Fruit fly (Drosophila melanogaster) whole organism, wandering third instar larva: ENCODE measurements around the gene strat.
A peak's percentile ranks its signal among the peaks of the same experiment; 100 is the strongest.

Experiments
- Abd-B ChIP-seq: fragments of >200 bp; optimal IDR thresholded peaks from 2 replicates; lab custom pipeline; 2017; ENCODE audit warnings: missing biosample characterization, missing genetic modification characterization
- CG9705 ChIP-seq: fragments of 200-800 bp; sonication (Bioruptor generic); optimal IDR thresholded peaks from 2 replicates; lab custom pipeline; 2018; ENCODE audit warnings: missing biosample characterization, mild to moderate bottlenecking, missing genetic modification characterization
- CrebA ChIP-seq: fragments of 200-800 bp; sonication (Bioruptor generic); optimal IDR thresholded peaks from 2 replicates; lab custom pipeline; 2016; ENCODE audit warnings: missing biosample characterization, mild to moderate bottlenecking, missing genetic modification characterization, borderline replicate concordance
- Dfd ChIP-seq: fragments of >200 bp; optimal IDR thresholded peaks from 2 replicates; lab custom pipeline; 2017; ENCODE audit warnings: missing biosample characterization, missing genetic modification characterization
- Dif ChIP-seq: fragments of 200-275, 200-300 bp; sonication (Bioruptor generic); optimal IDR thresholded peaks from 2 replicates; lab custom pipeline; 2018; ENCODE audit warnings: missing biosample characterization, missing genetic modification characterization; ENCODE audit not compliant: partially characterized antibody
- HLH106 ChIP-seq: fragments of 200-800 bp; optimal IDR thresholded peaks from 3 replicates; lab custom pipeline; 2019; ENCODE audit warnings: missing biosample characterization, mild to moderate bottlenecking, missing genetic modification characterization, moderate library complexity
- Hnf4 ChIP-seq: fragments of 200-800 bp; sonication (Bioruptor generic); optimal IDR thresholded peaks from 2 replicates; lab custom pipeline; 2016; ENCODE audit warnings: missing biosample characterization, mild to moderate bottlenecking, missing genetic modification characterization
- Hr78 ChIP-seq: fragments of >200 bp; optimal IDR thresholded peaks from 2 replicates; lab custom pipeline; 2017; ENCODE audit warnings: missing biosample characterization, missing genetic modification characterization
- Hr83 ChIP-seq: fragments of 200-300 bp; sonication (Bioruptor generic); optimal IDR thresholded peaks from 2 replicates; lab custom pipeline; 2016; ENCODE audit warnings: missing biosample characterization, mild to moderate bottlenecking, missing genetic modification characterization, moderate library complexity; ENCODE audit not compliant: poor library complexity, severe bottlenecking
- Jra ChIP-seq: sonication (Bioruptor generic); optimal IDR thresholded peaks from 2 replicates; lab custom pipeline; 2016; ENCODE audit warnings: missing biosample characterization, missing genetic modification characterization
- Mio ChIP-seq: sonication (Bioruptor generic); optimal IDR thresholded peaks from 2 replicates; lab custom pipeline; 2016; ENCODE audit warnings: missing biosample characterization, missing genetic modification characterization
- Myc ChIP-seq: fragments of >200 bp; optimal IDR thresholded peaks from 2 replicates; lab custom pipeline; 2017
- N ChIP-seq: fragments of >200 bp; optimal IDR thresholded peaks from 2 replicates; lab custom pipeline; 2018; ENCODE audit warnings: missing biosample characterization, missing external identifiers, missing genetic modification characterization
- OdsH ChIP-seq: fragments of 200-800 bp; sonication (Bioruptor generic); optimal IDR thresholded peaks from 2 replicates; lab custom pipeline; 2016; ENCODE audit warnings: missing biosample characterization, mild to moderate bottlenecking, missing genetic modification characterization
- Rel ChIP-seq, 2 experiments: fragments of 200-800 bp; sonication (Bioruptor generic) in 1 of 2; optimal IDR thresholded peaks; 2 replicates in 1 of 2; 3 replicates in 1 of 2; lab custom pipeline; 2016 to 2019; ENCODE audit warnings: mild to moderate bottlenecking in 2 of 2, missing biosample characterization in 2 of 2, missing genetic modification characterization in 2 of 2, moderate library complexity in 1 of 2
- Sp1 ChIP-seq: fragments of 200-800 bp; sonication (Bioruptor generic); optimal IDR thresholded peaks from 3 replicates; lab custom pipeline; 2019; ENCODE audit warnings: missing biosample characterization, mild to moderate bottlenecking, missing genetic modification characterization, moderate library complexity
- Vsx2 ChIP-seq: fragments of 200-300, 225-300 bp; sonication (Bioruptor generic); optimal IDR thresholded peaks from 2 replicates; lab custom pipeline; 2018; ENCODE audit warnings: missing biosample characterization, missing genetic modification characterization; ENCODE audit not compliant: partially characterized antibody
- br ChIP-seq: fragments of 200-800 bp; sonication (Bioruptor generic); optimal IDR thresholded peaks from 2 replicates; lab custom pipeline; 2016; ENCODE audit warnings: missing biosample characterization, missing genetic modification characterization
- brk ChIP-seq: fragments of 200-800 bp; sonication (Bioruptor generic); optimal IDR thresholded peaks from 2 replicates; lab custom pipeline; 2016; ENCODE audit warnings: missing biosample characterization, mild to moderate bottlenecking, missing genetic modification characterization
- dl ChIP-seq, 2 experiments: fragments of 175-275, 200-275 bp in 1 of 2; fragments of 200-275 bp in 1 of 2; sonication (Bioruptor generic); optimal IDR thresholded peaks; lab custom pipeline; 2018; ENCODE audit warnings: mild to moderate bottlenecking in 2 of 2, missing biosample characterization in 2 of 2, missing genetic modification characterization in 2 of 2, moderate library complexity in 2 of 2; ENCODE audit not compliant: partially characterized antibody in 2 of 2, insufficient read depth in 1 of 2
- dmrt93B ChIP-seq: fragments of 200-800 bp; sonication (Bioruptor generic); optimal IDR thresholded peaks from 2 replicates; lab custom pipeline; 2018; ENCODE audit warnings: missing biosample characterization, mild to moderate bottlenecking, missing genetic modification characterization
- dsf ChIP-seq: sonication (Bioruptor generic); optimal IDR thresholded peaks from 2 replicates; lab custom pipeline; 2016; ENCODE audit warnings: missing biosample characterization, missing genetic modification characterization, borderline replicate concordance
- ey ChIP-seq: fragments of 200-800 bp; sonication (Bioruptor generic); optimal IDR thresholded peaks from 2 replicates; lab custom pipeline; 2016; ENCODE audit warnings: missing biosample characterization, missing genetic modification characterization
- foxo ChIP-seq, 2 experiments: fragments of 200-800 bp; sonication (Bioruptor generic); optimal IDR thresholded peaks; 2 replicates in 1 of 2; 3 replicates in 1 of 2; lab custom pipeline; 2016 to 2017; ENCODE audit warnings: missing biosample characterization in 2 of 2, missing genetic modification characterization in 2 of 2
- fru ChIP-seq: fragments of 200-800 bp; sonication (Bioruptor generic); optimal IDR thresholded peaks from 3 replicates; lab custom pipeline; 2016; ENCODE audit warnings: missing biosample characterization, mild to moderate bottlenecking, missing genetic modification characterization
- h ChIP-seq: fragments of 200-800 bp; sonication (Bioruptor generic); optimal IDR thresholded peaks from 3 replicates; lab custom pipeline; 2016; ENCODE audit warnings: missing biosample characterization, mild to moderate bottlenecking, missing genetic modification characterization
- jim ChIP-seq: fragments of 175-275, 200-325 bp; sonication (Bioruptor generic); optimal IDR thresholded peaks from 2 replicates; lab custom pipeline; 2016; ENCODE audit warnings: missing biosample characterization, mild to moderate bottlenecking, missing genetic modification characterization
- lola ChIP-seq: fragments of >200 bp; optimal IDR thresholded peaks from 2 replicates; lab custom pipeline; 2017; ENCODE audit warnings: missing biosample characterization, missing genetic modification characterization
- pan ChIP-seq: fragments of >200 bp; optimal IDR thresholded peaks from 2 replicates; lab custom pipeline; 2017
- psq ChIP-seq: fragments of 200-800 bp; sonication (Bioruptor generic); optimal IDR thresholded peaks from 3 replicates; lab custom pipeline; 2017; ENCODE audit warnings: missing biosample characterization, mild to moderate bottlenecking, missing genetic modification characterization, moderate library complexity
- rgr ChIP-seq: fragments of 200-800 bp; sonication (Bioruptor generic); optimal IDR thresholded peaks from 3 replicates; lab custom pipeline; 2016; ENCODE audit warnings: missing biosample characterization, mild to moderate bottlenecking, missing genetic modification characterization
- sage ChIP-seq: fragments of 200-800 bp; sonication (Bioruptor generic); optimal IDR thresholded peaks from 2 replicates; lab custom pipeline; 2016; ENCODE audit warnings: missing biosample characterization, mild to moderate bottlenecking, missing genetic modification characterization
- tai ChIP-seq: sonication (Bioruptor generic); optimal IDR thresholded peaks from 2 replicates; lab custom pipeline; 2016; ENCODE audit warnings: missing biosample characterization, missing genetic modification characterization
- usp ChIP-seq: fragments of >200 bp; optimal IDR thresholded peaks from 2 replicates; lab custom pipeline; 2017; ENCODE audit warnings: missing biosample characterization, missing genetic modification characterization
- woc ChIP-seq: sonication (Bioruptor generic); optimal IDR thresholded peaks from 2 replicates; lab custom pipeline; 2016; ENCODE audit warnings: missing biosample characterization, mild to moderate bottlenecking, missing genetic modification characterization

strat gene

DNA sequence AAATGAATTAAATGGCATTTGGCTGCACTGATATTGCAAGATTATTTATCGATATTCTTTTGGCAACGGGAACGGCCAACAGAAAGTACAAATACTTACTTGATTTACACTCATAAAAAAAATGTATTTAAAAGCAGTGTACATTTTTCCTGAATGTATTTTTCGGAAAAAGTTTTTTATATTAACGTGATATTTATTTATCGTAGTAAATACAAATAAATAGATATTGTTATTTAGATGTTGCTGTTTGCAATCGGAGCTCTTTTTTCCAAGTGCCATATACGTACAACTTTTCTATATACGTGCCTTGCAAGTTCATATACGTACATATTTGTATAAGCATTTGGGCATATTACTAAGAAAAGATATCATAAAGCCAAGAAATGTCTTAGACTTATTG is 31.2 kb downstream of the strat start:
- TF ChIP-seq Myc (lab: Kevin White, UChicago) (no peak), CG9705 (GFP tag; lab: Kevin White, UChicago) (no peak), br (GFP tag; lab: Kevin White, UChicago) (no peak), Vsx2 (GFP tag; lab: Kevin White, UChicago) (no peak), Hnf4 (GFP tag; lab: Kevin White, UChicago) (no peak), h (GFP tag; lab: Kevin White, UChicago) (peak; percentile 65), fru (GFP tag; lab: Kevin White, UChicago) (peak; percentile 29), foxo (GFP tag; optimal IDR thresholded peaks at IDR 0.05; lab: Kevin White, UChicago) (peak in 1 of 2 experiments; percentile 71), OdsH (GFP tag; lab: Kevin White, UChicago) (peak; percentile 26), Abd-B (GFP tag; lab: Kevin White, UChicago) (no peak), dsf (no peak), dmrt93B (GFP tag; lab: Kevin White, UChicago) (peak; percentile 5), rgr (GFP tag; lab: Kevin White, UChicago) (peak; percentile 44), CrebA (GFP tag; lab: Kevin White, UChicago) (no peak), psq (peak; percentile 36), HLH106 (peak; percentile 60)

DNA sequence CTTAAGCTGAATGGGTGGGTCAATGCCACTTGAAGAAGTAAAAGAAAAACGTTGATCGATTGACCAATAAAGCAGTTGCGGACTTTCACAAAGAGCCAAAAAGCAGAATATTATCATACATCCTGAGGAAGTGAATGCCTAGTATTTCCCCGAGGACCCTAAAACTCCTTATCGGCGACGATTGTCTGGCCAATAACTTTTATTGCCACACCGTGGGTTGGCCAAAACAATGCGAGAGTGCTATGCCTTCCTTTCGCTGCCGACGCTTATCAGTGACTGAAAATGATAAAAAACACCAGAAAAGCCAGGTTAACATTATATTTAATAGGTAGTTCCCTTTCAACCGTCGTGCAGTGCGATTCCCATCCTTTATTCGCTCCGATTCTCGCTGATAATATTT is 31.7 kb downstream of the strat start, which contains the start of gene Mur29B:
Gene Mur29B (plus strand): TSS at position 324 of the 400 bp plus-strand sequence.
- TF ChIP-seq usp (GFP tag; lab: Kevin White, UChicago) (no peak), OdsH (GFP tag; lab: Kevin White, UChicago) (no peak), CrebA (GFP tag; lab: Kevin White, UChicago) (peak; percentile 22), ey (no peak), Rel (GFP tag; optimal IDR thresholded peaks at IDR 0.05; lab: Kevin White, UChicago) (no peak), Rel (tag; optimal IDR thresholded peaks at IDR 0.05; lab: Kevin White, UChicago) (peak; percentile 92), Vsx2 (GFP tag; lab: Kevin White, UChicago) (no peak), CG9705 (GFP tag; lab: Kevin White, UChicago) (no peak), br (GFP tag; lab: Kevin White, UChicago) (peak; percentile 2), woc (GFP tag; lab: Kevin White, UChicago) (no peak), rgr (GFP tag; lab: Kevin White, UChicago) (no peak), Dif (GFP tag; lab: Kevin White, UChicago) (no peak), Hr83 (GFP tag; lab: Kevin White, UChicago) (peak; percentile 29), Dfd (GFP tag; lab: Kevin White, UChicago) (no peak)

DNA sequence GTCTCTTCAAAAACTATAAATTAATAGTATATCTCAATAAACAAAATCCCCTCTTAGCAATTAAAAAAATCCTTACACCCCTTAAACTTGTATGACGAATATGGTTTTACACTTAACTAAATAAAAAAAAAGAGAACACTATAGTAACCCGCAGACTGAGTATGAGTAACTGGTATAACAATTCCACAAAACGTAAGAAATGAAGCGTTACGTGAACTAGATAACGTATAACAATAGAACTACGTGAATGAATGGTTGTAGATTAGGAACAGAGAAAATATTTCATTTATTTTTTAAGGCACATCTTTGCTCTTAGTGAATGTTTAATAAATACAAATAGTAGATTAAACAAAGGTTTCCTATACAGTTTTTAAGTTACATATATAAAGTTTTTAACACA is 35.3 kb downstream of the strat start:
- TF ChIP-seq tai (GFP tag; lab: Kevin White, UChicago) (no peak), Hr83 (GFP tag; lab: Kevin White, UChicago) (no peak), Vsx2 (GFP tag; lab: Kevin White, UChicago) (no peak)
- TF ChIP-seq, all 38 proteins: peak for 0

DNA sequence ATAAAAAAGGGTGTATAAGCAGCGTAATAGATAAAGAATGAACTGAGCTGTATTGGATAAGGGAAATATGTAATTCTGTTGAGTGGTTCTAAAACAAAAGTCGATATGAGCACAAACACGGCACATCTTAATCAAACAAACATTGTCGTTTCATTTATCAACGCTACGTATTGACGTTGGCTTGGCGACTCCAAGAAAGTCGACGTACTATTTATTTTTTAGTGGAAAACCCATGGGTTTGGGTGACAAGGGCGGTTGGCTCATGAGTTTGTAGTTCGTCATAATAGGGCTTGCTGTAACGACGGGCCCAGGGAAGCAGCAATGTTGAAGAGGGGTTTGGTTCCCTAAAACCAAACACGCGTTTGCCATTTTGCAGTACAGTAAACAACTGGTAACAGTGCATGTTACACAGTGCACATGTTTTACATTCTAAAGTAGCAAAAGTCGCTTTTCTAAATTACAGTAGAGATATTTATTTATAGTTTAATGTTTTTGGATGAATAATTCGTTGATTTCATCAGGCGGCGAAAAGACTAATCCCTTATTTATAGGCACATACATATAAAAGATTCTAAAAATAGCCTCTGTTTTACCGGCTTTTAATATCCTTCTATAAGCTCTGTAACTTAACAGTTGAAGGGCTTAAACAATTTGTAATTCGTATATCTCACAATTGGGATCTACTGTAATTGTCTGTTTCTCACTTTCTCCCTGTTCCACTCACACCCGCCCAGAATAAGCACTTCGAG is 41.2 kb downstream of the strat start:
- TF ChIP-seq Myc (lab: Kevin White, UChicago) (no peak), Hnf4 (GFP tag; lab: Kevin White, UChicago) (peak; percentile 1), Hr83 (GFP tag; lab: Kevin White, UChicago) (no peak), OdsH (GFP tag; lab: Kevin White, UChicago) (peak; percentile 36), h (GFP tag; lab: Kevin White, UChicago) (peak; percentile 70), brk (GFP tag; lab: Kevin White, UChicago) (no peak), pan (lab: Kevin White, UChicago) (no peak), Mio (GFP tag; lab: Kevin White, UChicago) (no peak), br (GFP tag; lab: Kevin White, UChicago) (peak; percentile 46), woc (GFP tag; lab: Kevin White, UChicago) (peak; percentile 35), dmrt93B (GFP tag; lab: Kevin White, UChicago) (peak; percentile 28), CG9705 (GFP tag; lab: Kevin White, UChicago) (peak; percentile 7), Rel (GFP tag; optimal IDR thresholded peaks at IDR 0.05; lab: Kevin White, UChicago) (no peak), Rel (tag; optimal IDR thresholded peaks at IDR 0.05; lab: Kevin White, UChicago) (no peak), jim (GFP tag; lab: Kevin White, UChicago) (no peak), usp (GFP tag; lab: Kevin White, UChicago) (no peak), Jra (no peak), tai (GFP tag; lab: Kevin White, UChicago) (no peak), sage (GFP tag; lab: Kevin White, UChicago) (no peak), CrebA (GFP tag; lab: Kevin White, UChicago) (no peak), Abd-B (GFP tag; lab: Kevin White, UChicago) (no peak), lola (GFP tag; lab: Kevin White, UChicago) (no peak), Sp1 (GFP tag; lab: Kevin White, UChicago) (peak; percentile 33), ey (peak; percentile 64), dl (GFP tag; optimal IDR thresholded peaks at IDR 0.05; lab: Kevin White, UChicago; ENCODE audit: insufficient read depth in 1 of 2, partially characterized antibody in 2 of 2) (no peak), foxo (GFP tag; optimal IDR thresholded peaks at IDR 0.05; lab: Kevin White, UChicago) (peak in 1 of 2 experiments; percentile 49), fru (GFP tag; lab: Kevin White, UChicago) (peak; percentile 75), Hr78 (GFP tag; lab: Kevin White, UChicago) (no peak), Dif (GFP tag; lab: Kevin White, UChicago) (no peak), dsf (no peak), HLH106 (peak; percentile 59), psq (peak; percentile 59), N (GFP tag; lab: Kevin White, UChicago) (no peak), Dfd (GFP tag; lab: Kevin White, UChicago) (no peak), Vsx2 (GFP tag; lab: Kevin White, UChicago) (no peak)
